Worm (Caenorhabditis elegans) whole organism, L4 larva: ENCODE measurements around the gene Y22D7AL.3.
A peak's percentile ranks its signal among the peaks of the same experiment; 100 is the strongest.

ENCODE experiments used
- F10B5.3 ChIP-seq: sonication (generic microtip); optimal IDR thresholded peaks from 2 replicates; lab custom pipeline; 2016; ENCODE audit warnings: mild to moderate bottlenecking, missing genetic modification characterization, missing compliant biosample characterization
- F26F4.8 ChIP-seq: fragments of 200-800 bp; sonication (Bioruptor generic); conservative IDR thresholded peaks from 2 replicates; pipeline ENCODE4 v1.3.6; 2022; ENCODE audit warnings: missing genetic modification characterization, missing compliant biosample characterization
- F44E2.7 ChIP-seq: fragments of 200-800 bp; sonication (Bioruptor generic); IDR thresholded peaks from 2 replicates; pipeline ENCODE4 v2.1.2; 2022; ENCODE audit warnings: missing genetic modification characterization, missing compliant biosample characterization
- F49E8.2 ChIP-seq: sonication (generic microtip); optimal IDR thresholded peaks from 2 replicates; lab custom pipeline; 2016; ENCODE audit warnings: missing compliant biosample characterization, mild to moderate bottlenecking, missing genetic modification characterization, borderline replicate concordance
- T26A8.4 ChIP-seq: fragments of 200-800 bp; sonication (Bioruptor generic); IDR thresholded peaks from 2 replicates; pipeline ENCODE4 v1.3.6; 2022; ENCODE audit warnings: missing genetic modification characterization, missing compliant biosample characterization
- Y48G9A.11 ChIP-seq: fragments of 200-800 bp; sonication (Bioruptor generic); IDR thresholded peaks from 2 replicates; pipeline ENCODE4 v1.3.6; 2022; ENCODE audit warnings: missing genetic modification reagents, missing genetic modification characterization, missing compliant biosample characterization
- Y5F2A.4 ChIP-seq: fragments of 200-800 bp; sonication (Bioruptor generic); optimal IDR thresholded peaks from 2 replicates; lab custom pipeline; 2018; ENCODE audit warnings: mild to moderate bottlenecking, missing genetic modification characterization, missing compliant biosample characterization
- Y75B8A.6 ChIP-seq: fragments of 200-800 bp; sonication (Bioruptor generic); IDR thresholded peaks from 2 replicates; pipeline ENCODE4 v1.3.6; 2022; ENCODE audit warnings: missing genetic modification reagents, missing genetic modification characterization, missing compliant biosample characterization
- aha-1 ChIP-seq: fragments of 150-350 bp; peaks from one replicate; lab custom pipeline; 2014; ENCODE audit warnings: missing biosample characterization, missing genetic modification characterization
- ama-1 ChIP-seq: fragments of 150-350 bp; optimal IDR thresholded peaks from 2 replicates; lab custom pipeline; 2014; ENCODE audit warnings: inconsistent platforms, mixed read lengths
- arid-1 ChIP-seq: fragments of 200-800 bp; sonication (Bioruptor generic); conservative IDR thresholded peaks from 2 replicates; pipeline ENCODE4 v1.3.6; 2022; ENCODE audit warnings: missing genetic modification reagents, missing genetic modification characterization, missing compliant biosample characterization
- ceh-20 ChIP-seq: fragments of 200-800 bp; sonication (Bioruptor generic); IDR thresholded peaks from 2 replicates; pipeline ENCODE4 v1.3.6; 2022; ENCODE audit warnings: missing genetic modification reagents, missing genetic modification characterization, missing compliant biosample characterization
- ceh-32 ChIP-seq: sonication (generic microtip); optimal IDR thresholded peaks from 2 replicates; lab custom pipeline; 2016; ENCODE audit warnings: mild to moderate bottlenecking, missing genetic modification characterization, missing compliant biosample characterization; ENCODE audit not compliant: poor library complexity
- ces-1 ChIP-seq: fragments of 150-350 bp; sonication (generic microtip); optimal IDR thresholded peaks from 4 replicates; lab custom pipeline; 2014; ENCODE audit warnings: missing biosample characterization, missing genetic modification reagents, missing genetic modification characterization
- daf-8 ChIP-seq: fragments of 200-800 bp; sonication (Bioruptor generic); IDR thresholded peaks from 2 replicates; pipeline ENCODE4 v1.3.6; 2022; ENCODE audit warnings: missing genetic modification characterization, missing compliant biosample characterization
- dpl-1 ChIP-seq: fragments of 150-350 bp; optimal IDR thresholded peaks from 2 replicates; lab custom pipeline; 2014; ENCODE audit warnings: missing biosample characterization, missing genetic modification reagents, missing genetic modification characterization
- egl-27 ChIP-seq: sonication (generic microtip); optimal IDR thresholded peaks from 3 replicates; lab custom pipeline; 2017; ENCODE audit warnings: missing biosample characterization, missing genetic modification reagents, missing genetic modification characterization
- egl-43 ChIP-seq: fragments of 200-800 bp; sonication (Bioruptor generic); IDR thresholded peaks from 2 replicates; pipeline ENCODE4 v1.3.6; 2022; ENCODE audit warnings: missing genetic modification reagents, missing genetic modification characterization, missing compliant biosample characterization
- fkh-10 ChIP-seq: fragments of 150-350 bp; optimal IDR thresholded peaks from 2 replicates; lab custom pipeline; 2014; ENCODE audit warnings: missing biosample characterization, missing genetic modification reagents, missing genetic modification characterization
- gei-8 ChIP-seq: fragments of 200-800 bp; sonication (Bioruptor generic); optimal IDR thresholded peaks from 2 replicates; lab custom pipeline; 2018; ENCODE audit warnings: mild to moderate bottlenecking, missing genetic modification characterization, missing compliant biosample characterization
- hif-1 ChIP-seq, 2 experiments: sonication (generic microtip); optimal IDR thresholded peaks; 2 replicates each; lab custom pipeline; 2016 to 2017; ENCODE audit warnings: missing compliant biosample characterization in 2 of 2, missing genetic modification characterization in 2 of 2, missing genetic modification reagents in 2 of 2, missing genotype in 2 of 2, mild to moderate bottlenecking in 1 of 2
- hlh-11 ChIP-seq: fragments of 200-800 bp; sonication (Bioruptor generic); optimal IDR thresholded peaks from 2 replicates; lab custom pipeline; 2018; ENCODE audit warnings: mild to moderate bottlenecking, missing genetic modification characterization, missing compliant biosample characterization
- jun-1 ChIP-seq: fragments of 150-350 bp; optimal IDR thresholded peaks from 2 replicates; lab custom pipeline; 2014; ENCODE audit warnings: missing biosample characterization, missing genetic modification reagents, missing genetic modification characterization
- lin-13 ChIP-seq: fragments of 150-350 bp; optimal IDR thresholded peaks from 2 replicates; lab custom pipeline; 2014; ENCODE audit warnings: missing biosample characterization, missing genetic modification reagents, missing genetic modification characterization
- lin-15B ChIP-seq: fragments of 150-350 bp; sonication (generic microtip); optimal IDR thresholded peaks from 3 replicates; lab custom pipeline; 2014; ENCODE audit warnings: missing biosample characterization, missing genetic modification characterization
- lin-38 ChIP-seq: fragments of 200-800 bp; sonication (Bioruptor generic); IDR thresholded peaks from 2 replicates; pipeline ENCODE4 v1.3.6; 2022; ENCODE audit warnings: missing genetic modification reagents, missing genetic modification characterization, missing compliant biosample characterization
- lin-39 ChIP-seq: fragments of 150-350 bp; optimal IDR thresholded peaks from 2 replicates; lab custom pipeline; 2014; ENCODE audit warnings: missing biosample characterization, missing genetic modification reagents, missing genetic modification characterization
- madf-5 ChIP-seq, 2 experiments: fragments of 200-800 bp; sonication (Bioruptor generic); IDR thresholded peaks; 2 replicates each; pipeline ENCODE4 v1.3.6; 2022; ENCODE audit warnings: missing compliant biosample characterization in 2 of 2, missing genetic modification characterization in 2 of 2
- mdl-1 ChIP-seq, 2 experiments: fragments of 150-350 bp in 1 of 2; sonication (generic microtip) in 1 of 2; optimal IDR thresholded peaks; 2 replicates each; lab custom pipeline; 2014 to 2017; ENCODE audit warnings: missing biosample characterization in 2 of 2, missing genetic modification characterization in 2 of 2
- mdt-29 ChIP-seq: fragments of 200-800 bp; sonication (Bioruptor generic); IDR thresholded peaks from 2 replicates; pipeline ENCODE4 v1.3.6; 2022; ENCODE audit warnings: missing genetic modification reagents, missing genetic modification characterization, missing compliant biosample characterization
- mes-2 ChIP-seq: sonication (generic microtip); optimal IDR thresholded peaks from 2 replicates; lab custom pipeline; 2016; ENCODE audit warnings: missing genotype, mild to moderate bottlenecking, missing genetic modification characterization, missing compliant biosample characterization; ENCODE audit not compliant: poor library complexity, severe bottlenecking
- mxl-3 ChIP-seq: fragments of 200-800 bp; sonication (Bioruptor generic); optimal IDR thresholded peaks from 2 replicates; lab custom pipeline; 2018; ENCODE audit warnings: mild to moderate bottlenecking, missing genetic modification characterization, missing compliant biosample characterization
- nhr-102 ChIP-seq: sonication (generic microtip); optimal IDR thresholded peaks from 2 replicates; lab custom pipeline; 2016; ENCODE audit warnings: mild to moderate bottlenecking, missing genetic modification characterization, moderate library complexity, missing compliant biosample characterization
- nhr-11 ChIP-seq: fragments of 150-350 bp; optimal IDR thresholded peaks from 2 replicates; lab custom pipeline; 2014; ENCODE audit warnings: missing biosample characterization, missing genetic modification characterization
- nhr-111 ChIP-seq: fragments of 200-800 bp; sonication (Bioruptor generic); optimal IDR thresholded peaks from 2 replicates; lab custom pipeline; 2018; ENCODE audit warnings: mild to moderate bottlenecking, missing genetic modification characterization, missing compliant biosample characterization
- nhr-41 ChIP-seq: fragments of 200-800 bp; sonication (Bioruptor generic); IDR thresholded peaks from 2 replicates; pipeline ENCODE4 v1.3.6; 2022; ENCODE audit warnings: missing genetic modification reagents, missing genetic modification characterization, missing compliant biosample characterization
- nhr-42 ChIP-seq: fragments of 200-800 bp; sonication (Bioruptor generic); IDR thresholded peaks from 2 replicates; pipeline ENCODE4 v1.3.6; 2022; ENCODE audit warnings: missing genetic modification characterization, missing compliant biosample characterization
- nhr-48 ChIP-seq: sonication (generic microtip); optimal IDR thresholded peaks from 2 replicates; lab custom pipeline; 2016; ENCODE audit warnings: mild to moderate bottlenecking, missing genetic modification characterization, missing compliant biosample characterization
- nhr-6 ChIP-seq: fragments of 150-350 bp; optimal IDR thresholded peaks from 2 replicates; lab custom pipeline; 2014; ENCODE audit warnings: missing biosample characterization, missing genetic modification characterization
- nhr-76 ChIP-seq: fragments of 150-350 bp; optimal IDR thresholded peaks from 2 replicates; lab custom pipeline; 2014; ENCODE audit warnings: missing biosample characterization, missing genetic modification characterization
- rbr-2 ChIP-seq: sonication (generic microtip); optimal IDR thresholded peaks from 2 replicates; lab custom pipeline; 2016; ENCODE audit warnings: missing genotype, missing genetic modification characterization, missing compliant biosample characterization
- saeg-2 ChIP-seq: fragments of 200-800 bp; sonication (Bioruptor generic); IDR thresholded peaks from 2 replicates; pipeline ENCODE4 v1.3.6; 2022; ENCODE audit warnings: missing genetic modification reagents, missing genetic modification characterization, missing compliant biosample characterization
- sdz-12 ChIP-seq: fragments of 200-800 bp; sonication (Bioruptor generic); optimal IDR thresholded peaks from 2 replicates; lab custom pipeline; 2018; ENCODE audit warnings: mild to moderate bottlenecking, missing genetic modification characterization, missing compliant biosample characterization
- tra-1 ChIP-seq: fragments of 200-800 bp; sonication (Bioruptor generic); IDR thresholded peaks from 2 replicates; pipeline ENCODE4 v1.3.6; 2022; ENCODE audit warnings: missing genetic modification reagents, missing genetic modification characterization, missing compliant biosample characterization
- unc-39 ChIP-seq: sonication (generic microtip); optimal IDR thresholded peaks from 2 replicates; lab custom pipeline; 2017; ENCODE audit warnings: missing biosample characterization, missing genetic modification characterization
- unc-62 ChIP-seq, 3 experiments: fragments of 150-350 bp in 1 of 3; sonication (generic microtip); optimal IDR thresholded peaks in 2 of 3; peaks in 1 of 3; 1 replicate in 1 of 3; 2 replicates in 2 of 3; lab custom pipeline; 2014 to 2017; ENCODE audit warnings: missing biosample characterization in 3 of 3, missing genetic modification characterization in 3 of 3, missing genetic modification reagents in 3 of 3, missing genotype in 1 of 3
- zag-1 ChIP-seq: fragments of 150-350 bp; optimal IDR thresholded peaks from 2 replicates; lab custom pipeline; 2014; ENCODE audit warnings: missing biosample characterization, missing genetic modification characterization
- zip-11 ChIP-seq: fragments of 200-800 bp; sonication (Bioruptor generic); IDR thresholded peaks from 2 replicates; pipeline ENCODE4 v1.3.6; 2022; ENCODE audit warnings: missing genetic modification characterization, missing compliant biosample characterization
- zip-2 ChIP-seq: fragments of 150-350 bp; optimal IDR thresholded peaks from 2 replicates; lab custom pipeline; 2014; ENCODE audit warnings: missing biosample characterization, missing genetic modification characterization

Y22D7AL.3 gene

ce11 chrIII:1616245-1617026, 24.8 kb upstream of the Y22D7AL.3 start (continued):
- TF ChIP-seq gei-8: peak; percentile 61
- no peak for TF ChIP-seq mdt-29 (GFP tag; lab: Robert Waterston, UW)
- no peak for TF ChIP-seq fkh-10 (GFP tag; lab: Kevin White, UChicago)
- TF ChIP-seq saeg-2 (GFP tag; lab: Robert Waterston, UW): no peak
- TF ChIP-seq nhr-42 (GFP tag; lab: Robert Waterston, UW): peak; percentile 65; the same call in 1 of the 2 replicates
- peak; percentile 51 for TF ChIP-seq dpl-1
- no peak for TF ChIP-seq egl-27 (tag; lab: Kevin White, UChicago)
- TF ChIP-seq nhr-48 (tag; lab: Kevin White, UChicago): no peak
- no peak for TF ChIP-seq unc-39 (tag; lab: Kevin White, UChicago)
- no peak for TF ChIP-seq zip-2
- peak; percentile 97 for TF ChIP-seq aha-1 (tag; lab: Kevin White, UChicago)
- TF ChIP-seq lin-38 (GFP tag; lab: Robert Waterston, UW): peak; percentile 93
- no peak for TF ChIP-seq rbr-2 (tag; lab: Kevin White, UChicago)
- no peak for TF ChIP-seq nhr-11 (tag; lab: Kevin White, UChicago)
- peak; percentile 29 for TF ChIP-seq lin-15B (tag; lab: Kevin White, UChicago)
- peak; percentile 91 for TF ChIP-seq ama-1 (lab: Kevin White, UChicago)
- no peak for TF ChIP-seq mxl-3
- TF ChIP-seq zip-11 (GFP tag; lab: Robert Waterston, UW): no peak
- TF ChIP-seq Y5F2A.4 (GFP tag; lab: Kevin White, UChicago): peak; percentile 53
- TF ChIP-seq tra-1 (GFP tag; lab: Robert Waterston, UW): no peak
- peak; percentile 38 for TF ChIP-seq hlh-11 (tag; lab: Kevin White, UChicago)
- peak; percentile 52 for TF ChIP-seq T26A8.4
- TF ChIP-seq mdl-1 (tag; optimal IDR thresholded peaks at IDR 0.05; lab: Kevin White, UChicago): no peak
- TF ChIP-seq daf-8 (GFP tag; lab: Robert Waterston, UW): 0 out of 2 replicates have a peak, but pooled peaks have one; percentile 19
- TF ChIP-seq lin-39 (tag; lab: Kevin White, UChicago): no peak
- 0 out of 2 replicates have a peak, but pooled peaks have one; percentile 71 for TF ChIP-seq Y48G9A.11 (GFP tag; lab: Robert Waterston, UW)
- no peak for TF ChIP-seq ceh-32 (tag; lab: Kevin White, UChicago)
- no peak for TF ChIP-seq nhr-76
- TF ChIP-seq mes-2 (tag; lab: Kevin White, UChicago): peak; percentile 54
- peak; percentile 88 for TF ChIP-seq F49E8.2
- peak; percentile 24 for TF ChIP-seq F10B5.3 (tag; lab: Kevin White, UChicago)
- no peak for TF ChIP-seq nhr-111
- TF ChIP-seq arid-1 (GFP tag; lab: Robert Waterston, UW): peak; percentile 75
- TF ChIP-seq nhr-41 (GFP tag; lab: Robert Waterston, UW): 0 out of 2 replicates have a peak, but pooled peaks have one; percentile 35
- peak; percentile 51; the same call in 1 of the 2 replicates for TF ChIP-seq Y75B8A.6 (GFP tag; lab: Robert Waterston, UW)
- TF ChIP-seq nhr-6 (tag; lab: Kevin White, UChicago): no peak
- TF ChIP-seq ces-1 (GFP tag; lab: Kevin White, UChicago): no peak
- peak; percentile 78 for TF ChIP-seq egl-43 (GFP tag; lab: Robert Waterston, UW)
- TF ChIP-seq F26F4.8 (GFP tag; lab: Robert Waterston, UW): no peak
- no peak for TF ChIP-seq madf-5 (GFP tag; IDR thresholded peaks at IDR 0.05; lab: Robert Waterston, UW)
- peak in 1 of 2 experiments; percentile 49 for TF ChIP-seq hif-1 (tag; optimal IDR thresholded peaks at IDR 0.05; lab: Kevin White, UChicago)
- peak; percentile 13; the same call in 1 of the 2 replicates for TF ChIP-seq ceh-20 (GFP tag; lab: Robert Waterston, UW)
- TF ChIP-seq unc-62 (GFP tag; optimal IDR thresholded peaks at IDR 0.05 in 1 of 2; lab: Kevin White, UChicago): no peak
- TF ChIP-seq unc-62 (tag; optimal IDR thresholded peaks at IDR 0.05; lab: Kevin White, UChicago): no peak
- peak; percentile 74 for TF ChIP-seq nhr-102
- no peak for TF ChIP-seq zag-1 (tag; lab: Kevin White, UChicago)
- TF ChIP-seq F44E2.7: no peak
- TF ChIP-seq jun-1 (tag; lab: Kevin White, UChicago): no peak
- TF ChIP-seq sdz-12 (GFP tag; lab: Kevin White, UChicago): peak; percentile 59
- peak; percentile 68 for TF ChIP-seq lin-13 (GFP tag; lab: Kevin White, UChicago)
